Fruit fly (Drosophila melanogaster): ENCODE results near the gene CG10749.
A peak's percentile ranks its signal among the peaks of the same experiment; 100 is the strongest.

The CG10749 gene

DNA sequence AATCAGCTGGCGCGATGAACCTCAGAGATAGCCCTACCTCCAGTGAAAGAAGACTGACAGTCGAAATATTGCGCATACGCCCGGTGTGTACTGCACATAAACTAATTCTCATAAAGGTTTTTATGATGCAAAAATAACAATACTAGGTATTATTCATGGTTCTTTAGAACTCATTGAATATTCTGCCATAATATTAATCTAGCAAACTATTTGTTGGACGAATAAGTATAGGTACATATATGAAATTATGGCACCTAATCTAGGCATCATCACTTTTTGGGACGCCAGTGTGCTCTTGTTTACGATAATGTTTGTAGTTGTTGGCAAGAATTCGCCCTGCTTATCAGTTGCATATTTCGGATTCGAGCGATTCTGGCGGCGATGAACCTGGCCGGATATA, 49.5 kb downstream of the CG10749 start:
- no peak for TF ChIP-seq Mnt (GFP tag; optimal IDR thresholded peaks at IDR 0.05)
- no peak for TF ChIP-seq CG1620 (GFP tag; optimal IDR thresholded peaks at IDR 0.05)
- no peak for TF ChIP-seq tj (GFP tag; optimal IDR thresholded peaks at IDR 0.05)
- peak; percentile 1 for TF ChIP-seq Crg-1 (GFP tag; optimal IDR thresholded peaks at IDR 0.05)
- TF ChIP-seq kay (GFP tag; ENCODE audit: borderline replicate concordance), result no peak
- TF ChIP-seq cnc (optimal IDR thresholded peaks at IDR 0.05), result no peak
- TF ChIP-seq Hr96 (GFP tag; optimal IDR thresholded peaks at IDR 0.05), result no peak
- no peak for TF ChIP-seq CG11617 (GFP tag; optimal IDR thresholded peaks at IDR 0.05)
- peak; percentile 3 for TF ChIP-seq CG33017 (tag; optimal IDR thresholded peaks at IDR 0.05)
- peak; percentile 18 for TF ChIP-seq CG12768 (GFP tag; optimal IDR thresholded peaks at IDR 0.05)
- TF ChIP-seq cic (GFP tag; optimal IDR thresholded peaks at IDR 0.05), result no peak
- TF ChIP-seq CG7045 (GFP tag; optimal IDR thresholded peaks at IDR 0.05), result peak; percentile 34
- no peak for TF ChIP-seq pad (GFP tag; optimal IDR thresholded peaks at IDR 0.05)
- no peak for TF ChIP-seq toe (GFP tag; optimal IDR thresholded peaks at IDR 0.05)
- TF ChIP-seq Clk (GFP tag; optimal IDR thresholded peaks at IDR 0.05), result no peak
- no peak for TF ChIP-seq ovo (GFP tag; optimal IDR thresholded peaks at IDR 0.05)
- peak; percentile 27 for TF ChIP-seq CG14711 (tag; optimal IDR thresholded peaks at IDR 0.05)
- TF ChIP-seq CG7101 (tag; optimal IDR thresholded peaks at IDR 0.05), result peak; percentile 57
- no peak for TF ChIP-seq CG5204 (GFP tag; optimal IDR thresholded peaks at IDR 0.05)
- no peak for TF ChIP-seq bab1 (GFP tag; optimal IDR thresholded peaks at IDR 0.05)

dm6 chr3L:13022160-13022853, 50.0 kb downstream of the CG10749 start, which contains the start of gene Adk2:
Adk2 (minus strand) TSS chr3L:13022688.
- TF ChIP-seq bab1 (GFP tag; optimal IDR thresholded peaks at IDR 0.05) (peak; percentile 5), CG14711 (tag; optimal IDR thresholded peaks at IDR 0.05) (peak; percentile 62), Mnt (GFP tag; optimal IDR thresholded peaks at IDR 0.05) (peak; percentile 94), cic (GFP tag; optimal IDR thresholded peaks at IDR 0.05) (peak; percentile 95), CG7101 (tag; optimal IDR thresholded peaks at IDR 0.05) (no peak)

- TF ChIP-seq CG7045 (GFP tag; optimal IDR thresholded peaks at IDR 0.05) (peak; percentile 80), bab1 (GFP tag; optimal IDR thresholded peaks at IDR 0.05) (peak; percentile 64), Crg-1 (GFP tag; optimal IDR thresholded peaks at IDR 0.05) (peak; percentile 57), kay (GFP tag; ENCODE audit: borderline replicate concordance) (peak; percentile 86), CG14711 (tag; optimal IDR thresholded peaks at IDR 0.05) (no peak), Hr96 (GFP tag; optimal IDR thresholded peaks at IDR 0.05) (peak; percentile 86), ovo (GFP tag; optimal IDR thresholded peaks at IDR 0.05) (peak; percentile 77), CG12768 (GFP tag; optimal IDR thresholded peaks at IDR 0.05) (peak; percentile 70), cic (GFP tag; optimal IDR thresholded peaks at IDR 0.05) (no peak), CG33017 (tag; optimal IDR thresholded peaks at IDR 0.05) (peak; percentile 61), CG7101 (tag; optimal IDR thresholded peaks at IDR 0.05) (peak; percentile 81), tj (GFP tag; optimal IDR thresholded peaks at IDR 0.05) (peak; percentile 56), CG5204 (GFP tag; optimal IDR thresholded peaks at IDR 0.05) (peak; percentile 78), toe (GFP tag; optimal IDR thresholded peaks at IDR 0.05) (peak; percentile 81), Clk (GFP tag; optimal IDR thresholded peaks at IDR 0.05) (peak; percentile 67), Mnt (GFP tag; optimal IDR thresholded peaks at IDR 0.05) (peak; percentile 82), CG11617 (GFP tag; optimal IDR thresholded peaks at IDR 0.05) (peak; percentile 83), cnc (optimal IDR thresholded peaks at IDR 0.05) (no peak), CG1620 (GFP tag; optimal IDR thresholded peaks at IDR 0.05) (peak; percentile 92), pad (GFP tag; optimal IDR thresholded peaks at IDR 0.05) (peak; percentile 58)
Measured at dm6 chr3L:13022854-13023560, 50.7 kb downstream of the CG10749 start, which contains the start of gene RpS12. RpS12 (plus strand) TSS chr3L:13023352.
